Worm (Caenorhabditis elegans) whole organism, mixed stage, embryonic: Measurements from ENCODE around the gene mrps-17.

Source experiments
- blmp-1 ChIP-seq: fragments of 150-350 bp; optimal IDR thresholded peaks from 2 replicates; lab custom pipeline; 2014; ENCODE audit warnings: missing biosample characterization, missing genetic modification characterization
- ceh-39 ChIP-seq: fragments of 150-350 bp; optimal IDR thresholded peaks from 2 replicates; lab custom pipeline; 2014; ENCODE audit warnings: missing biosample characterization, missing genetic modification characterization
- nhr-237 ChIP-seq: fragments of 150-350 bp; optimal IDR thresholded peaks from 2 replicates; lab custom pipeline; 2014; ENCODE audit warnings: missing biosample characterization, missing genetic modification characterization
- pha-4 ChIP-seq: fragments of 150-350 bp; optimal IDR thresholded peaks from 2 replicates; lab custom pipeline; 2018; ENCODE audit warnings: missing biosample characterization, missing genetic modification reagents, missing genetic modification characterization
- sem-2 ChIP-seq: fragments of 200-800 bp; sonication (Bioruptor generic); optimal IDR thresholded peaks from 2 replicates; lab custom pipeline; 2018; ENCODE audit warnings: mild to moderate bottlenecking, missing genetic modification characterization, missing compliant biosample characterization
- unc-62 ChIP-seq: fragments of 150-350 bp; optimal IDR thresholded peaks from 2 replicates; lab custom pipeline; 2014; ENCODE audit warnings: missing biosample characterization, missing genetic modification reagents, missing genetic modification characterization
- ztf-11 ChIP-seq: fragments of 150-350 bp; optimal IDR thresholded peaks from 2 replicates; lab custom pipeline; 2014; ENCODE audit warnings: missing biosample characterization, missing genetic modification characterization

ce11 chrIII:6381584-6382391, 49.8 kb downstream of the mrps-17 start, which contains the start of gene znf-622:
- TF ChIP-seq ceh-39 (tag; lab: Kevin White, UChicago) (no peak), ztf-11 (no peak), sem-2 (no peak), unc-62 (no peak), pha-4 (tag; lab: Kevin White, UChicago) (no peak), blmp-1 (no peak), nhr-237 (tag; lab: Kevin White, UChicago) (no peak)
